Worm (Caenorhabditis elegans): Measurements from ENCODE around the gene F37A4.3.

The F37A4.3 gene

ce11 chrIII:6734420-6734819, 16.1 kb downstream of the F37A4.3 start, which contains the start of gene Y102E9.3:
Gene Y102E9.3 (minus strand): TSS chrIII:6734520.
- TF ChIP-seq ceh-48 (tag; optimal IDR thresholded peaks at IDR 0.05): no peak
- no peak for TF ChIP-seq elt-4 (tag; optimal IDR thresholded peaks at IDR 0.05)
- TF ChIP-seq sdc-2 (tag; optimal IDR thresholded peaks at IDR 0.05): no peak
- no peak for TF ChIP-seq che-1 (tag; optimal IDR thresholded peaks at IDR 0.05)
- TF ChIP-seq ceh-24 (tag; optimal IDR thresholded peaks at IDR 0.05): no peak
- no peak for TF ChIP-seq ceh-45 (GFP tag; IDR thresholded peaks at IDR 0.05)
- TF ChIP-seq C38D4.7 (GFP tag; optimal IDR thresholded peaks at IDR 0.05): no peak
- no peak for TF ChIP-seq pha-2 (tag; optimal IDR thresholded peaks at IDR 0.05)
- no peak for TF ChIP-seq pha-4 (tag; optimal IDR thresholded peaks at IDR 0.05)
- no peak for TF ChIP-seq nhr-11 (tag; optimal IDR thresholded peaks at IDR 0.05)
- no peak for TF ChIP-seq ceh-22 (tag; optimal IDR thresholded peaks at IDR 0.05)
- no peak for TF ChIP-seq ceh-2 (tag; optimal IDR thresholded peaks at IDR 0.05)
- no peak for TF ChIP-seq dmd-4 (tag; optimal IDR thresholded peaks at IDR 0.05; ENCODE audit: borderline replicate concordance)
- no peak for TF ChIP-seq lin-11 (tag; optimal IDR thresholded peaks at IDR 0.05)
- no peak for TF ChIP-seq fkh-10 (GFP tag; optimal IDR thresholded peaks at IDR 0.05)
- no peak for TF ChIP-seq pag-3 (tag; optimal IDR thresholded peaks at IDR 0.05; ENCODE audit: borderline replicate concordance)

ce11 chrIII:6736566-6736965, 18.2 kb downstream of the F37A4.3 start, which contains the start of gene Y102E9.6:
Gene Y102E9.6 (minus strand): TSS chrIII:6736666.
- TF ChIP-seq pax-1 (tag; optimal IDR thresholded peaks at IDR 0.05) (no peak), ceh-9 (tag; optimal IDR thresholded peaks at IDR 0.05) (no peak), fkh-10 (GFP tag; optimal IDR thresholded peaks at IDR 0.05) (no peak), nfya-1 (tag; optimal IDR thresholded peaks at IDR 0.05) (no peak), unc-86 (tag; optimal IDR thresholded peaks at IDR 0.05) (no peak), ttx-3 (tag; optimal IDR thresholded peaks at IDR 0.05) (no peak), elt-4 (tag; optimal IDR thresholded peaks at IDR 0.05) (no peak), hlh-8 (tag; optimal IDR thresholded peaks at IDR 0.05) (no peak), ceh-31 (tag; optimal IDR thresholded peaks at IDR 0.05) (no peak), hlh-30 (tag; optimal IDR thresholded peaks at IDR 0.05; ENCODE audit: insufficient read depth) (no peak), unc-42 (tag; optimal IDR thresholded peaks at IDR 0.05) (no peak), ref-2 (tag; optimal IDR thresholded peaks at IDR 0.05) (no peak), ceh-30 (tag; optimal IDR thresholded peaks at IDR 0.05) (no peak)

- no peak for TF ChIP-seq zip-5 (tag; optimal IDR thresholded peaks at IDR 0.05)
- no peak for TF ChIP-seq sox-2 (GFP tag; IDR thresholded peaks at IDR 0.05)
- no peak for TF ChIP-seq ceh-9 (tag; optimal IDR thresholded peaks at IDR 0.05)
- no peak for TF ChIP-seq fax-1 (tag; optimal IDR thresholded peaks at IDR 0.05)
- TF ChIP-seq pag-3 (tag; optimal IDR thresholded peaks at IDR 0.05; ENCODE audit: borderline replicate concordance): no peak
- no peak for TF ChIP-seq unc-55 (GFP tag; optimal IDR thresholded peaks at IDR 0.05)
- TF ChIP-seq hlh-8 (tag; optimal IDR thresholded peaks at IDR 0.05): no peak
- no peak for TF ChIP-seq lim-6 (tag; optimal IDR thresholded peaks at IDR 0.05)
Measured at ce11 chrIII:6736971-6737370, 18.6 kb downstream of the F37A4.3 start, which contains the start of gene K07E12.2. Gene K07E12.2 (plus strand): TSS chrIII:6737271.

ce11 chrIII:6740072-6740471, 21.7 kb downstream of the F37A4.3 start:
- TF ChIP-seq elt-2 (tag; optimal IDR thresholded peaks at IDR 0.05): no peak
- no peak for TF ChIP-seq unc-86 (tag; optimal IDR thresholded peaks at IDR 0.05)
- TF ChIP-seq unc-55 (GFP tag; optimal IDR thresholded peaks at IDR 0.05): no peak
- no peak for TF ChIP-seq ets-4 (tag; optimal IDR thresholded peaks at IDR 0.05)
- no peak for TF ChIP-seq nfya-1 (tag; optimal IDR thresholded peaks at IDR 0.05)
- TF ChIP-seq dmd-4 (tag; optimal IDR thresholded peaks at IDR 0.05; ENCODE audit: borderline replicate concordance): no peak
- no peak for TF ChIP-seq Y22D7AL.16 (tag; optimal IDR thresholded peaks at IDR 0.05)
- no peak for TF ChIP-seq hlh-13 (GFP tag; optimal IDR thresholded peaks at IDR 0.05)

Measured in whole organism, late embryonic.